Fruit fly (Drosophila melanogaster) whole organism, embryonic: ENCODE measurements around the gene Creld.

Source experiments
- Atf3 ChIP-seq: fragments of 200-800 bp; sonication (Bioruptor generic); optimal IDR thresholded peaks from 3 replicates; lab custom pipeline; 2016; ENCODE audit warnings: missing biosample characterization, missing genetic modification characterization
- Atf6 ChIP-seq: fragments of 200-800 bp; sonication (Bioruptor generic); IDR thresholded peaks from 2 replicates; pipeline ENCODE4 v1.3.6; 2022; ENCODE audit warnings: missing biosample characterization, missing genetic modification characterization
- C15 ChIP-seq: fragments of 200-800 bp; sonication (Bioruptor generic); IDR thresholded peaks from 3 replicates; pipeline ENCODE4 v1.3.6; 2022; ENCODE audit warnings: missing biosample characterization, missing genetic modification characterization
- CG11398 ChIP-seq: fragments of 200-800 bp; sonication (Bioruptor generic); optimal IDR thresholded peaks from 2 replicates; lab custom pipeline; 2016; ENCODE audit warnings: missing biosample characterization, missing genetic modification characterization
- CG11696 ChIP-seq: fragments of 200-800 bp; sonication (Bioruptor generic); IDR thresholded peaks from 2 replicates; pipeline ENCODE4 v1.3.6; 2022; ENCODE audit warnings: missing biosample characterization, missing genetic modification characterization
- CG12104 ChIP-seq: fragments of 200-800 bp; sonication (Bioruptor generic); optimal IDR thresholded peaks from 3 replicates; lab custom pipeline; 2016; ENCODE audit warnings: missing biosample characterization, missing genetic modification characterization
- CG14710 ChIP-seq: fragments of 200-800 bp; sonication (Bioruptor generic); optimal IDR thresholded peaks from 3 replicates; lab custom pipeline; 2019; ENCODE audit warnings: missing biosample characterization, mild to moderate bottlenecking, missing genetic modification characterization, moderate library complexity
- CG15011 ChIP-seq: fragments of 200-800 bp; sonication (Bioruptor generic); optimal IDR thresholded peaks from 3 replicates; lab custom pipeline; 2018; ENCODE audit warnings: missing biosample characterization, mild to moderate bottlenecking, missing genetic modification characterization
- CG15696 ChIP-seq: fragments of 200-800 bp; sonication (Bioruptor generic); optimal IDR thresholded peaks from 2 replicates; lab custom pipeline; 2019; ENCODE audit warnings: missing biosample characterization, mild to moderate bottlenecking, missing genetic modification characterization, moderate library complexity
- CG17802 ChIP-seq: fragments of 200-800 bp; sonication (Bioruptor generic); optimal IDR thresholded peaks from 2 replicates; lab custom pipeline; 2018; ENCODE audit warnings: missing biosample characterization, mild to moderate bottlenecking, missing genetic modification characterization, moderate library complexity
- CG30431 ChIP-seq: fragments of 200-800 bp; sonication (Bioruptor generic); optimal IDR thresholded peaks from 2 replicates; lab custom pipeline; 2017; ENCODE audit warnings: missing biosample characterization, missing genetic modification characterization
- CG3163 ChIP-seq: fragments of 200-800 bp; sonication (Bioruptor generic); optimal IDR thresholded peaks from 3 replicates; lab custom pipeline; 2016; ENCODE audit warnings: missing biosample characterization, missing genetic modification characterization
- CG4424 ChIP-seq: fragments of 200-800 bp; sonication (Bioruptor generic); optimal IDR thresholded peaks from 3 replicates; lab custom pipeline; 2016; ENCODE audit warnings: missing biosample characterization, missing genetic modification characterization
- CG4617 ChIP-seq: fragments of 200-800 bp; sonication (Bioruptor generic); optimal IDR thresholded peaks from 3 replicates; lab custom pipeline; 2016; ENCODE audit warnings: missing biosample characterization, missing genetic modification characterization, borderline replicate concordance
- CG4730 ChIP-seq: fragments of 200-800 bp; sonication (Bioruptor generic); IDR thresholded peaks from 2 replicates; pipeline ENCODE4 v1.3.6; 2022; ENCODE audit warnings: missing biosample characterization, missing genetic modification characterization
- CG4820 ChIP-seq: fragments of 200-800 bp; sonication (Bioruptor generic); optimal IDR thresholded peaks from 3 replicates; lab custom pipeline; 2016; ENCODE audit warnings: missing biosample characterization, missing genetic modification characterization
- CG7556 ChIP-seq: fragments of 200-800 bp; sonication (Bioruptor generic); optimal IDR thresholded peaks from 2 replicates; lab custom pipeline; 2017; ENCODE audit warnings: missing biosample characterization, mild to moderate bottlenecking, missing genetic modification characterization
- Camta ChIP-seq: fragments of 200-800 bp; sonication (Bioruptor generic); optimal IDR thresholded peaks from 2 replicates; lab custom pipeline; 2016; ENCODE audit warnings: missing biosample characterization, missing genetic modification characterization
- Dbx ChIP-seq: fragments of 200-800 bp; sonication (Bioruptor generic); IDR thresholded peaks from 3 replicates; pipeline ENCODE4 v1.3.6; 2022; ENCODE audit warnings: missing biosample characterization, missing genetic modification characterization
- E2f1 ChIP-seq: fragments of 200-800 bp; sonication (Bioruptor generic); IDR thresholded peaks from 2 replicates; pipeline ENCODE4 v1.3.6; 2022; ENCODE audit warnings: missing biosample characterization, missing genetic modification characterization
- ERR ChIP-seq: fragments of 200-800 bp; sonication (Bioruptor generic); optimal IDR thresholded peaks from 2 replicates; lab custom pipeline; 2016; ENCODE audit warnings: missing biosample characterization, missing genetic modification characterization
- H2.0 ChIP-seq: fragments of 200-800 bp; sonication (Bioruptor generic); IDR thresholded peaks from 2 replicates; pipeline ENCODE4 v1.3.6; 2022; ENCODE audit warnings: missing biosample characterization, missing genetic modification characterization
- Hey ChIP-seq: fragments of 200-800 bp; sonication (Bioruptor generic); optimal IDR thresholded peaks from 3 replicates; lab custom pipeline; 2018; ENCODE audit warnings: missing biosample characterization, mild to moderate bottlenecking, missing genetic modification characterization
- Hr39 ChIP-seq: fragments of >200 bp; optimal IDR thresholded peaks from 2 replicates; lab custom pipeline; 2017
- Lhr ChIP-seq: fragments of 200-800 bp; sonication (Bioruptor generic); optimal IDR thresholded peaks from 3 replicates; lab custom pipeline; 2017; ENCODE audit warnings: mild to moderate bottlenecking, missing biosample characterization, missing genetic modification reagents, missing genetic modification characterization
- NfI ChIP-seq: fragments of 200-800 bp; sonication (Bioruptor generic); optimal IDR thresholded peaks from 3 replicates; lab custom pipeline; 2018; ENCODE audit warnings: missing biosample characterization, mild to moderate bottlenecking, missing genetic modification characterization, moderate library complexity
- Poxn ChIP-seq: fragments of 200-800 bp; sonication (Bioruptor generic); IDR thresholded peaks from 2 replicates; pipeline ENCODE4 v1.3.6; 2022; ENCODE audit warnings: missing biosample characterization, missing genetic modification characterization
- ato ChIP-seq: fragments of 200-800 bp; sonication (Bioruptor generic); IDR thresholded peaks from 2 replicates; pipeline ENCODE4 v1.3.6; 2022; ENCODE audit warnings: missing biosample characterization, missing genetic modification characterization; ENCODE audit not compliant: partially characterized antibody
- br ChIP-seq: fragments of >200 bp; optimal IDR thresholded peaks from 2 replicates; lab custom pipeline; 2017
- caup ChIP-seq: fragments of 200-800 bp; sonication (Bioruptor generic); optimal IDR thresholded peaks from 3 replicates; lab custom pipeline; 2017; ENCODE audit warnings: missing biosample characterization, mild to moderate bottlenecking, missing genetic modification characterization, moderate library complexity; ENCODE audit not compliant: severe bottlenecking
- chif ChIP-seq, 2 experiments: fragments of 200-800 bp; sonication (Bioruptor generic); optimal IDR thresholded peaks; 3 replicates each; lab custom pipeline; 2016; ENCODE audit warnings: missing biosample characterization in 2 of 2, missing genetic modification characterization in 2 of 2
- chinmo ChIP-seq: fragments of 200-800 bp; sonication (Bioruptor generic); IDR thresholded peaks from 4 replicates; pipeline ENCODE4 v1.3.6; 2022; ENCODE audit warnings: missing biosample characterization, missing genetic modification characterization; ENCODE audit not compliant: partially characterized antibody
- chn ChIP-seq: fragments of 200-800 bp; sonication (Bioruptor generic); optimal IDR thresholded peaks from 2 replicates; lab custom pipeline; 2016; ENCODE audit warnings: missing biosample characterization, missing genetic modification characterization
- dan ChIP-seq: fragments of 200-800 bp; sonication (Bioruptor generic); IDR thresholded peaks from 2 replicates; pipeline ENCODE4 v1.3.6; 2022; ENCODE audit warnings: missing biosample characterization, missing genetic modification characterization
- exex ChIP-seq: fragments of 200-800 bp; sonication (Bioruptor generic); optimal IDR thresholded peaks from 4 replicates; lab custom pipeline; 2018; ENCODE audit warnings: missing biosample characterization, mild to moderate bottlenecking, missing genetic modification characterization, moderate library complexity
- fd96Cb ChIP-seq: fragments of 200-800 bp; sonication (Bioruptor generic); optimal IDR thresholded peaks from 2 replicates; lab custom pipeline; 2018; ENCODE audit warnings: missing biosample characterization, mild to moderate bottlenecking, missing genetic modification characterization, moderate library complexity
- fru ChIP-seq: fragments of >200 bp; optimal IDR thresholded peaks from 2 replicates; lab custom pipeline; 2017
- hb ChIP-seq: fragments of 200-800 bp; sonication (Bioruptor generic); IDR thresholded peaks from 3 replicates; pipeline ENCODE4 v1.3.6; 2022; ENCODE audit warnings: missing biosample characterization, missing genetic modification characterization; ENCODE audit not compliant: partially characterized antibody
- jumu ChIP-seq: fragments of 200-800 bp; sonication (Bioruptor generic); optimal IDR thresholded peaks from 3 replicates; lab custom pipeline; 2016; ENCODE audit warnings: missing biosample characterization, missing genetic modification characterization
- klu ChIP-seq: fragments of 200-800 bp; sonication (Bioruptor generic); IDR thresholded peaks from 2 replicates; pipeline ENCODE4 v1.3.6; 2022; ENCODE audit warnings: missing biosample characterization, missing genetic modification characterization
- lov ChIP-seq, 2 experiments: fragments of 200-800 bp in 1 of 2; fragments of >200 bp in 1 of 2; sonication (Bioruptor generic) in 1 of 2; IDR thresholded peaks in 1 of 2; optimal IDR thresholded peaks in 1 of 2; 2 replicates in 1 of 2; 3 replicates in 1 of 2; pipeline versions ENCODE4 v1.3.6 to Lab custom; 2017 to 2022; ENCODE audit warnings: missing biosample characterization in 1 of 2, missing genetic modification characterization in 1 of 2
- mld ChIP-seq: fragments of 200-800 bp; sonication (Bioruptor generic); IDR thresholded peaks from 3 replicates; pipeline ENCODE4 v1.3.6; 2022; ENCODE audit warnings: missing biosample characterization, missing genetic modification characterization; ENCODE audit not compliant: partially characterized antibody
- nmo ChIP-seq: fragments of 200-800 bp; sonication (Bioruptor generic); optimal IDR thresholded peaks from 2 replicates; lab custom pipeline; 2018; ENCODE audit warnings: missing biosample characterization, mild to moderate bottlenecking, missing genetic modification characterization, moderate library complexity
- pan ChIP-seq, 4 experiments: fragments of >200 bp in 3 of 4; fragments of 200-800 bp in 1 of 4; sonication (Bioruptor generic) in 1 of 4; optimal IDR thresholded peaks in 3 of 4; IDR thresholded peaks in 1 of 4; 2 replicates each; pipeline versions ENCODE4 v1.3.6 to Lab custom; 2017 to 2022; ENCODE audit warnings: missing biosample characterization in 2 of 4, missing genetic modification characterization in 2 of 4, mixed read lengths in 1 of 4
- slou ChIP-seq: fragments of 200-800 bp; sonication (Bioruptor generic); optimal IDR thresholded peaks from 3 replicates; lab custom pipeline; 2016; ENCODE audit warnings: missing biosample characterization, missing genetic modification characterization
- stc ChIP-seq: fragments of 200-800 bp; sonication (Bioruptor generic); IDR thresholded peaks from 2 replicates; pipeline ENCODE4 v1.3.6; 2022; ENCODE audit warnings: missing biosample characterization, missing genetic modification characterization
- tll ChIP-seq, 2 experiments: fragments of 200-800 bp in 1 of 2; fragments of >200 bp in 1 of 2; sonication (Bioruptor generic) in 1 of 2; optimal IDR thresholded peaks; 2 replicates each; lab custom pipeline; 2017 to 2019; ENCODE audit warnings: missing biosample characterization in 2 of 2, missing genetic modification characterization in 2 of 2, mild to moderate bottlenecking in 1 of 2, moderate library complexity in 1 of 2
- tna ChIP-seq: fragments of 200-800 bp; sonication (Bioruptor generic); IDR thresholded peaks from 2 replicates; pipeline ENCODE4 v1.3.6; 2022; ENCODE audit warnings: missing biosample characterization, missing genetic modification characterization; ENCODE audit not compliant: partially characterized antibody
- ttk ChIP-seq: fragments of 200-800 bp; sonication (Bioruptor generic); IDR thresholded peaks from 2 replicates; pipeline ENCODE4 v2.1.2; 2022; ENCODE audit warnings: missing biosample characterization, missing genetic modification characterization
- unc-4 ChIP-seq: fragments of 200-800 bp; sonication (Bioruptor generic); IDR thresholded peaks from 2 replicates; pipeline ENCODE4 v1.3.6; 2022; ENCODE audit warnings: missing biosample characterization, missing genetic modification characterization; ENCODE audit not compliant: partially characterized antibody

Gene Creld

dm6 chr2L:87255-87723, 14.9 kb upstream of the Creld start, which contains the start of gene net (continued):
- TF ChIP-seq Hey, result peak; percentile 0
- TF ChIP-seq ERR, result no peak
- TF ChIP-seq CG12104, result peak; percentile 50
- peak; percentile 51; the same call in 1 of the 2 replicates for TF ChIP-seq Atf6 (GFP tag; lab: Robert Waterston, UW)
- peak; percentile 69 for TF ChIP-seq caup
- no peak for TF ChIP-seq Camta
- peak; percentile 69 for TF ChIP-seq CG15696 (tag; lab: Kevin White, UChicago)
- peak; percentile 25 for TF ChIP-seq Lhr (GFP tag; lab: Kevin White, UChicago)
- TF ChIP-seq nmo (GFP tag; lab: Kevin White, UChicago), result peak; percentile 64
- TF ChIP-seq slou (GFP tag; lab: Kevin White, UChicago), result no peak
- no peak for TF ChIP-seq CG3163 (GFP tag; lab: Kevin White, UChicago)
- TF ChIP-seq hb (GFP tag; lab: Robert Waterston, UW), result no peak
- no peak for TF ChIP-seq CG11398
- TF ChIP-seq H2.0 (GFP tag; lab: Robert Waterston, UW), result no peak
- peak; percentile 15 for TF ChIP-seq CG17802 (tag; lab: Kevin White, UChicago)
- TF ChIP-seq ato (GFP tag; lab: Robert Waterston, UW), result no peak
- TF ChIP-seq ttk (GFP tag; lab: Robert Waterston, UW), result no peak
- TF ChIP-seq chn, result no peak
- TF ChIP-seq CG15011, result peak; percentile 69
- TF ChIP-seq C15 (GFP tag; lab: Robert Waterston, UW), result no peak
- TF ChIP-seq CG30431, result no peak
- TF ChIP-seq pan (optimal IDR thresholded peaks at IDR 0.05; lab: Kevin White, UChicago), result no peak
- TF ChIP-seq pan (GFP tag; optimal IDR thresholded peaks at IDR 0.05 in 1 of 2, IDR thresholded peaks at IDR 0.05 in 1 of 2), result no peak
- no peak for TF ChIP-seq Hr39 (lab: Kevin White, UChicago)
- no peak for TF ChIP-seq jumu (GFP tag; lab: Kevin White, UChicago)
- TF ChIP-seq E2f1 (GFP tag; lab: Robert Waterston, UW), result 0 out of 2 replicates have a peak, but pooled peaks have one; percentile 37
- peak; percentile 37 for TF ChIP-seq fd96Cb (tag; lab: Kevin White, UChicago)
- no peak for TF ChIP-seq mld (GFP tag; lab: Robert Waterston, UW)
- TF ChIP-seq chif (GFP tag; optimal IDR thresholded peaks at IDR 0.05; lab: Kevin White, UChicago), result no peak
- TF ChIP-seq Poxn (GFP tag; lab: Robert Waterston, UW), result no peak
- peak; percentile 58 for TF ChIP-seq Dbx (GFP tag; lab: Robert Waterston, UW)
- TF ChIP-seq tna, result no peak
- TF ChIP-seq CG7556 (GFP tag; lab: Kevin White, UChicago), result peak; percentile 76
- peak; percentile 85 for TF ChIP-seq NfI (GFP tag; lab: Kevin White, UChicago)
- TF ChIP-seq chinmo (GFP tag; lab: Robert Waterston, UW), result no peak
- TF ChIP-seq lov (optimal IDR thresholded peaks at IDR 0.05; lab: Kevin White, UChicago), result no peak
- 0 out of 3 replicates have a peak, but pooled peaks have one; percentile 61 for TF ChIP-seq lov (GFP tag; IDR thresholded peaks at IDR 0.05; lab: Robert Waterston, UW)
- no peak for TF ChIP-seq br (lab: Kevin White, UChicago)
- peak; percentile 21 for TF ChIP-seq CG4820 (GFP tag; lab: Kevin White, UChicago)
- no peak for TF ChIP-seq stc (GFP tag; lab: Robert Waterston, UW)
- TF ChIP-seq unc-4 (GFP tag; lab: Robert Waterston, UW), result no peak
- TF ChIP-seq fru (lab: Kevin White, UChicago), result no peak
- no peak for TF ChIP-seq klu (GFP tag; lab: Robert Waterston, UW)
- TF ChIP-seq CG4617 (GFP tag; lab: Kevin White, UChicago), result no peak
- TF ChIP-seq exex, result peak; percentile 64
- no peak for TF ChIP-seq dan (GFP tag; lab: Robert Waterston, UW)
- TF ChIP-seq CG14710 (tag; lab: Kevin White, UChicago), result peak; percentile 58
- TF ChIP-seq CG4424 (GFP tag; lab: Kevin White, UChicago), result peak; percentile 53
- no peak for TF ChIP-seq CG11696
- no peak for TF ChIP-seq CG4730 (GFP tag; lab: Robert Waterston, UW)
- no peak for TF ChIP-seq tll (GFP tag; optimal IDR thresholded peaks at IDR 0.05; lab: Kevin White, UChicago)
- TF ChIP-seq Atf3 (GFP tag; lab: Kevin White, UChicago), result no peak
